Worm (Caenorhabditis elegans) whole organism, young adult: ENCODE data around the gene F02D8.9.
A peak's percentile ranks its signal among the peaks of the same experiment; 100 is the strongest.

Source experiments
- B0019.2 ChIP-seq: fragments of 200-800 bp; sonication (Bioruptor generic); conservative IDR thresholded peaks from 2 replicates; pipeline ENCODE4 v1.3.6; 2022; ENCODE audit warnings: missing genetic modification reagents, missing genetic modification characterization, missing compliant biosample characterization
- B0261.1 ChIP-seq: sonication (generic microtip); optimal IDR thresholded peaks from 2 replicates; lab custom pipeline; 2016; ENCODE audit warnings: mild to moderate bottlenecking, missing genetic modification characterization, moderate library complexity, missing compliant biosample characterization
- C06A6.2 ChIP-seq: fragments of 200-800 bp; sonication (Bioruptor generic); conservative IDR thresholded peaks from 2 replicates; pipeline ENCODE4 v1.3.6; 2022; ENCODE audit warnings: missing genetic modification characterization, missing compliant biosample characterization
- F10E7.11 ChIP-seq: sonication (generic microtip); optimal IDR thresholded peaks from 2 replicates; lab custom pipeline; 2017; ENCODE audit warnings: mild to moderate bottlenecking, missing genetic modification characterization, moderate library complexity, missing compliant biosample characterization
- F22D6.2 ChIP-seq: sonication (generic microtip); optimal IDR thresholded peaks from 2 replicates; lab custom pipeline; 2016; ENCODE audit warnings: mild to moderate bottlenecking, missing genetic modification characterization, missing compliant biosample characterization
- F33H1.4 ChIP-seq: fragments of 200-800 bp; sonication (Bioruptor generic); IDR thresholded peaks from 2 replicates; pipeline ENCODE4 v1.3.6; 2022; ENCODE audit warnings: missing genetic modification reagents, missing genetic modification characterization, missing compliant biosample characterization
- F37B4.10 ChIP-seq: fragments of 200-800 bp; sonication (Bioruptor generic); IDR thresholded peaks from 2 replicates; pipeline ENCODE4 v1.3.6; 2022; ENCODE audit warnings: missing genetic modification characterization, missing compliant biosample characterization
- F49E8.2 ChIP-seq: sonication (generic microtip); optimal IDR thresholded peaks from 3 replicates; lab custom pipeline; 2017; ENCODE audit warnings: missing genetic modification characterization, mild to moderate bottlenecking, missing compliant biosample characterization, antibody characterized with exemption, moderate library complexity; ENCODE audit not compliant: insufficient read depth
- F52B5.7 ChIP-seq: sonication (generic microtip); optimal IDR thresholded peaks from 2 replicates; lab custom pipeline; 2016; ENCODE audit warnings: mild to moderate bottlenecking, missing genetic modification characterization, missing compliant biosample characterization
- K11D2.4 ChIP-seq: fragments of 200-800 bp; sonication (Bioruptor generic); IDR thresholded peaks from 2 replicates; pipeline ENCODE4 v1.3.6; 2022; ENCODE audit warnings: missing genetic modification reagents, missing genetic modification characterization, missing compliant biosample characterization
- K12H6.12 ChIP-seq: fragments of 200-800 bp; sonication (Bioruptor generic); optimal IDR thresholded peaks from 2 replicates; lab custom pipeline; 2018; ENCODE audit warnings: mild to moderate bottlenecking, missing genetic modification characterization, missing compliant biosample characterization
- Y53G8AR.9 ChIP-seq: fragments of 200-800 bp; sonication (Bioruptor generic); conservative IDR thresholded peaks from 2 replicates; pipeline ENCODE4 v1.3.6; 2022; ENCODE audit warnings: missing genetic modification reagents, missing genetic modification characterization, missing compliant biosample characterization
- Y79H2A.3 ChIP-seq: fragments of 200-800 bp; sonication (Bioruptor generic); conservative IDR thresholded peaks from 2 replicates; pipeline ENCODE4 v1.3.6; 2022; ENCODE audit warnings: missing genetic modification reagents, missing genetic modification characterization, missing compliant biosample characterization
- Y95B8A.8 ChIP-seq: fragments of 200-800 bp; sonication (Bioruptor generic); IDR thresholded peaks from 2 replicates; pipeline ENCODE4 v1.3.6; 2022; ENCODE audit warnings: missing genetic modification reagents, missing genetic modification characterization, missing compliant biosample characterization
- ZK185.1 ChIP-seq: sonication (generic microtip); optimal IDR thresholded peaks from 2 replicates; lab custom pipeline; 2016; ENCODE audit warnings: mild to moderate bottlenecking, missing genetic modification characterization, missing compliant biosample characterization; ENCODE audit not compliant: poor library complexity, severe bottlenecking
- akir-1 ChIP-seq: fragments of 200-800 bp; sonication (Bioruptor generic); optimal IDR thresholded peaks from 2 replicates; lab custom pipeline; 2018; ENCODE audit warnings: mild to moderate bottlenecking, missing genetic modification characterization, moderate library complexity, missing compliant biosample characterization
- aptf-2 ChIP-seq: fragments of 200-800 bp; sonication (Bioruptor generic); conservative IDR thresholded peaks from 2 replicates; pipeline ENCODE4 v1.3.6; 2022; ENCODE audit warnings: missing genetic modification reagents, missing genetic modification characterization, missing compliant biosample characterization
- aptf-3 ChIP-seq: fragments of 200-800 bp; sonication (Bioruptor generic); IDR thresholded peaks from 2 replicates; pipeline ENCODE4 v1.3.6; 2022; ENCODE audit warnings: missing genetic modification characterization, missing compliant biosample characterization
- attf-6 ChIP-seq: fragments of 200-800 bp; sonication (Bioruptor generic); IDR thresholded peaks from 2 replicates; pipeline ENCODE4 v1.3.6; 2022; ENCODE audit warnings: missing genetic modification reagents, missing genetic modification characterization, missing compliant biosample characterization
- cebp-2 ChIP-seq: fragments of 200-800 bp; sonication (Bioruptor generic); IDR thresholded peaks from 2 replicates; pipeline ENCODE4 v1.3.6; 2022; ENCODE audit warnings: missing genetic modification characterization, missing compliant biosample characterization
- ceh-100 ChIP-seq: fragments of 200-800 bp; sonication (Bioruptor generic); IDR thresholded peaks from 2 replicates; pipeline ENCODE4 v1.3.6; 2022; ENCODE audit warnings: missing genetic modification reagents, missing genetic modification characterization, missing compliant biosample characterization
- ceh-58 ChIP-seq: fragments of 200-800 bp; sonication (Bioruptor generic); IDR thresholded peaks from 2 replicates; pipeline ENCODE4 v1.3.6; 2022; ENCODE audit warnings: missing genetic modification characterization, missing compliant biosample characterization
- egl-18 ChIP-seq: fragments of 200-800 bp; sonication (Bioruptor generic); IDR thresholded peaks from 2 replicates; pipeline ENCODE4 v1.3.6; 2022; ENCODE audit warnings: missing genetic modification reagents, missing genetic modification characterization, missing compliant biosample characterization
- gei-17 ChIP-seq: fragments of 200-800 bp; sonication (Bioruptor generic); optimal IDR thresholded peaks from 2 replicates; lab custom pipeline; 2018; ENCODE audit warnings: mild to moderate bottlenecking, missing genetic modification characterization, missing compliant biosample characterization
- him-1 ChIP-seq: sonication (generic microtip); optimal IDR thresholded peaks from 2 replicates; lab custom pipeline; 2016; ENCODE audit warnings: missing genotype, missing genetic modification reagents, missing genetic modification characterization, missing compliant biosample characterization
- lag-1 ChIP-seq: fragments of 200-800 bp; sonication (Bioruptor generic); IDR thresholded peaks from 2 replicates; pipeline ENCODE4 v1.3.6; 2022; ENCODE audit warnings: missing genetic modification reagents, missing genetic modification characterization, missing compliant biosample characterization
- let-526 ChIP-seq: fragments of 200-800 bp; sonication (Bioruptor generic); IDR thresholded peaks from 2 replicates; pipeline ENCODE4 v1.3.6; 2022; ENCODE audit warnings: missing genetic modification reagents, missing genetic modification characterization, missing compliant biosample characterization
- lin-40 ChIP-seq: sonication (generic microtip); optimal IDR thresholded peaks from 2 replicates; lab custom pipeline; 2016; ENCODE audit warnings: missing genetic modification characterization, mild to moderate bottlenecking, missing compliant biosample characterization, missing genotype, missing genetic modification reagents
- madf-6 ChIP-seq: fragments of 200-800 bp; sonication (Bioruptor generic); IDR thresholded peaks from 2 replicates; pipeline ENCODE4 v1.3.6; 2022; ENCODE audit warnings: missing genetic modification reagents, missing genetic modification characterization, missing compliant biosample characterization
- mcd-1 ChIP-seq: fragments of 200-800 bp; sonication (Bioruptor generic); IDR thresholded peaks from 2 replicates; pipeline ENCODE4 v1.3.6; 2022; ENCODE audit warnings: missing genetic modification reagents, missing genetic modification characterization, missing compliant biosample characterization
- nfya-1 ChIP-seq: sonication (generic microtip); optimal IDR thresholded peaks from 2 replicates; lab custom pipeline; 2017; ENCODE audit warnings: antibody characterized with exemption, missing compliant biosample characterization, missing genetic modification characterization, borderline replicate concordance; ENCODE audit not compliant: insufficient read depth
- nhr-27 ChIP-seq: fragments of 200-800 bp; sonication (Bioruptor generic); optimal IDR thresholded peaks from 2 replicates; lab custom pipeline; 2018; ENCODE audit warnings: mild to moderate bottlenecking, missing genetic modification characterization, moderate library complexity, missing compliant biosample characterization
- nhr-90 ChIP-seq: sonication (generic microtip); optimal IDR thresholded peaks from 2 replicates; lab custom pipeline; 2016; ENCODE audit warnings: missing genotype, mild to moderate bottlenecking, missing genetic modification characterization, missing compliant biosample characterization
- rec-8 ChIP-seq, 2 experiments: sonication (generic microtip); optimal IDR thresholded peaks; 2 replicates each; lab custom pipeline; 2016; ENCODE audit warnings: mild to moderate bottlenecking in 2 of 2, missing genetic modification characterization in 2 of 2, missing genetic modification reagents in 2 of 2, missing genotype in 2 of 2, missing biosample characterization in 1 of 2, missing compliant biosample characterization in 1 of 2, moderate library complexity in 1 of 2
- repo-1 ChIP-seq: sonication (generic microtip); optimal IDR thresholded peaks from 2 replicates; lab custom pipeline; 2017; ENCODE audit warnings: mild to moderate bottlenecking, missing genetic modification characterization, missing compliant biosample characterization
- sdz-38 ChIP-seq: sonication (generic microtip); optimal IDR thresholded peaks from 2 replicates; lab custom pipeline; 2016; ENCODE audit warnings: missing genotype, missing genetic modification characterization, missing compliant biosample characterization
- snpc-1.3 ChIP-seq: sonication (generic microtip); optimal IDR thresholded peaks from 2 replicates; lab custom pipeline; 2017; ENCODE audit warnings: missing genetic modification characterization, mild to moderate bottlenecking, missing compliant biosample characterization, antibody characterized with exemption, moderate library complexity, missing genotype, missing genetic modification reagents; ENCODE audit not compliant: insufficient read depth
- snpc-3.4 ChIP-seq: sonication (generic microtip); optimal IDR thresholded peaks from 2 replicates; lab custom pipeline; 2017; ENCODE audit warnings: missing genetic modification characterization, mild to moderate bottlenecking, missing compliant biosample characterization, antibody characterized with exemption, moderate library complexity, missing genotype, missing genetic modification reagents
- somi-1 ChIP-seq: fragments of 200-800 bp; sonication (Bioruptor generic); optimal IDR thresholded peaks from 2 replicates; lab custom pipeline; 2018; ENCODE audit warnings: mild to moderate bottlenecking, missing genetic modification characterization, missing compliant biosample characterization
- unc-62 ChIP-seq: fragments of 150-350 bp; optimal IDR thresholded peaks from 2 replicates; lab custom pipeline; 2014; ENCODE audit warnings: missing biosample characterization, missing genetic modification reagents, missing genetic modification characterization
- ztf-18 ChIP-seq: sonication (generic microtip); optimal IDR thresholded peaks from 2 replicates; lab custom pipeline; 2016; ENCODE audit warnings: missing genotype, mild to moderate bottlenecking, missing genetic modification characterization, missing compliant biosample characterization
- ztf-28 ChIP-seq: fragments of 200-800 bp; sonication (Bioruptor generic); IDR thresholded peaks from 2 replicates; pipeline ENCODE4 v1.3.6; 2022; ENCODE audit warnings: missing genetic modification reagents, missing genetic modification characterization, missing compliant biosample characterization
- ztf-3 ChIP-seq: fragments of 200-800 bp; sonication (Bioruptor generic); optimal IDR thresholded peaks from 2 replicates; lab custom pipeline; 2018; ENCODE audit warnings: mild to moderate bottlenecking, missing genetic modification characterization, missing compliant biosample characterization

F02D8.9 gene

ce11 chrV:14991489-14991888 lies 35.9 kb upstream of the F02D8.9 start (continued):
- TF ChIP-seq unc-62 (GFP tag; lab: Kevin White, UChicago) (no peak), C06A6.2 (GFP tag; lab: Robert Waterston, UW) (no peak), ztf-3 (GFP tag; lab: Kevin White, UChicago) (no peak), ceh-58 (GFP tag; lab: Robert Waterston, UW) (no peak), ceh-100 (GFP tag; lab: Robert Waterston, UW) (peak; percentile 56; the same call in 1 of the 2 replicates), ztf-28 (GFP tag; lab: Robert Waterston, UW) (no peak), nfya-1 (tag; lab: Kevin White, UChicago) (no peak), attf-6 (GFP tag; lab: Robert Waterston, UW) (peak; percentile 84), somi-1 (no peak), mcd-1 (GFP tag; lab: Robert Waterston, UW) (no peak), F10E7.11 (tag; lab: Kevin White, UChicago) (no peak), snpc-1.3 (tag; lab: Kevin White, UChicago) (peak; percentile 85), ZK185.1 (tag; lab: Kevin White, UChicago) (no peak), F33H1.4 (GFP tag; lab: Robert Waterston, UW) (0 out of 2 replicates have a peak, but pooled peaks have one; percentile 23), let-526 (no peak), B0261.1 (no peak), Y95B8A.8 (GFP tag; lab: Robert Waterston, UW) (peak; percentile 91), cebp-2 (GFP tag; lab: Robert Waterston, UW) (no peak), gei-17 (no peak), lag-1 (GFP tag; lab: Robert Waterston, UW) (no peak), F52B5.7 (tag; lab: Kevin White, UChicago) (no peak), aptf-3 (GFP tag; lab: Robert Waterston, UW) (no peak), egl-18 (GFP tag; lab: Robert Waterston, UW) (no peak), nhr-27 (tag; lab: Kevin White, UChicago) (no peak), repo-1 (tag; lab: Kevin White, UChicago) (peak; percentile 11), madf-6 (GFP tag; lab: Robert Waterston, UW) (peak; percentile 76), ztf-18 (tag; lab: Kevin White, UChicago) (no peak), F37B4.10 (GFP tag; lab: Robert Waterston, UW) (no peak), F49E8.2 (peak; percentile 77), akir-1 (GFP tag; lab: Kevin White, UChicago) (no peak), nhr-90 (tag; lab: Kevin White, UChicago) (no peak), lin-40 (no peak), K11D2.4 (GFP tag; lab: Robert Waterston, UW) (no peak), Y53G8AR.9 (GFP tag; lab: Robert Waterston, UW) (peak; percentile 83; the same call in 1 of the 2 replicates), B0019.2 (GFP tag; lab: Robert Waterston, UW) (no peak), F22D6.2 (no peak), snpc-3.4 (tag; lab: Kevin White, UChicago) (peak; percentile 74), sdz-38 (tag; lab: Kevin White, UChicago) (no peak), Y79H2A.3 (GFP tag; lab: Robert Waterston, UW) (peak; percentile 39; the same call in 1 of the 2 replicates), rec-8 (tag; optimal IDR thresholded peaks at IDR 0.05; lab: Kevin White, UChicago) (no peak), aptf-2 (GFP tag; lab: Robert Waterston, UW) (no peak), him-1 (tag; lab: Kevin White, UChicago) (no peak), K12H6.12 (tag; lab: Kevin White, UChicago) (no peak)
